Worm (Caenorhabditis elegans): Measurements from ENCODE around the gene srd-5.

Gene srd-5

DNA sequence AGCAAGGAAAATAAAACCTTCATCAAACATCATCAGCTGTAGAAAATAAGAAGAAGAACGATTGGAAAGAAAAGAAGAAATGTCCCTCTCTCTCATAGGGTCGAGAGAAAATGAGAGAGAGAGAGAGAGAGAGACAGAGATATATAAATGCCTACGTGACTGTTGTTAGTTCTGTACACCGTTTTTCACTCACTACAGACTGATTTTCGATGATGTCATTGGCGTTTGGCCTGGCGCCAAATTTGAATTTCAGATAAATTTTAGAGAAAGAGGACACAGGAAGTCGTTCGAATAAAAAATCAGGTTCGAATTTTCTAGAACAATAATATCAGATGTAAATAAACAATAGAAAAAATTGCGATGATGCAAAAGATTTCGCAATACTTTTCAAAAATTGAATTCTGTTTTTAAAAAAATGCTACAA lies 18.4 kb downstream of the srd-5 start:
- TF ChIP-seq ets-4 (tag; optimal IDR thresholded peaks at IDR 0.05) (no peak), nfya-1 (tag; optimal IDR thresholded peaks at IDR 0.05) (peak; percentile 22), dve-1 (tag; optimal IDR thresholded peaks at IDR 0.05) (peak; percentile 60), sox-4 (tag; optimal IDR thresholded peaks at IDR 0.05) (no peak), fkh-6 (tag; optimal IDR thresholded peaks at IDR 0.05) (no peak), unc-3 (GFP tag; conservative IDR thresholded peaks at IDR 0.05) (no peak), unc-3 (tag; optimal IDR thresholded peaks at IDR 0.05) (no peak), ceh-18 (tag; optimal IDR thresholded peaks at IDR 0.05) (no peak), pqm-1 (tag; optimal IDR thresholded peaks at IDR 0.05) (no peak), unc-55 (GFP tag; optimal IDR thresholded peaks at IDR 0.05) (peak; percentile 33), lim-6 (tag; optimal IDR thresholded peaks at IDR 0.05) (no peak), hlh-13 (GFP tag; optimal IDR thresholded peaks at IDR 0.05) (no peak), elt-2 (tag; optimal IDR thresholded peaks at IDR 0.05) (no peak), ceh-30 (tag; optimal IDR thresholded peaks at IDR 0.05) (peak; percentile 57)

DNA sequence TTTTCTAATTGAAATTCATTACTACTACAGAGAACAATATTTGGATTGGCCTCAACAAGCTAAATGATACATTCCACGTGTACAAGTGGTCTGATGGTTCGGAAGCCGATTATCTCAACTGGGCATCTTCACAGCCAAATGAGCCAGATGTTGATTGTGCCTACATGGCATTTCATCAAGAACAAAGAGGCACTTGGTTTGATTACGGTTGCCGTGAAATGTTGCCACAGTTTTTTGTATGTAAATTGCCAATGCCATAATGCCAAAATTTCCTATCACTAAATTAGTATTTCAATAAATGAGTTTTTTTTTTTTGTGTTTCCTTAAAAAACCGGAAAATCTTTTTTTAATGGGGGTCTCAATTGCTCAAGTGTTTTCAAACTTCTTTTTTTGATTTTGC lies 19.6 kb downstream of the srd-5 start:
- no peak for TF ChIP-seq ceh-6 (GFP tag; optimal IDR thresholded peaks at IDR 0.05)
- no peak for TF ChIP-seq fkh-6 (tag; optimal IDR thresholded peaks at IDR 0.05)
- TF ChIP-seq sox-4 (tag; optimal IDR thresholded peaks at IDR 0.05): no peak
- no peak for TF ChIP-seq ztf-16 (tag; optimal IDR thresholded peaks at IDR 0.05)
- no peak for TF ChIP-seq unc-86 (tag; optimal IDR thresholded peaks at IDR 0.05)
- no peak for TF ChIP-seq eyg-1 (tag; optimal IDR thresholded peaks at IDR 0.05)
- no peak for TF ChIP-seq pros-1 (tag; optimal IDR thresholded peaks at IDR 0.05)
- no peak for TF ChIP-seq T23F11.4 (GFP tag; optimal IDR thresholded peaks at IDR 0.05)

DNA sequence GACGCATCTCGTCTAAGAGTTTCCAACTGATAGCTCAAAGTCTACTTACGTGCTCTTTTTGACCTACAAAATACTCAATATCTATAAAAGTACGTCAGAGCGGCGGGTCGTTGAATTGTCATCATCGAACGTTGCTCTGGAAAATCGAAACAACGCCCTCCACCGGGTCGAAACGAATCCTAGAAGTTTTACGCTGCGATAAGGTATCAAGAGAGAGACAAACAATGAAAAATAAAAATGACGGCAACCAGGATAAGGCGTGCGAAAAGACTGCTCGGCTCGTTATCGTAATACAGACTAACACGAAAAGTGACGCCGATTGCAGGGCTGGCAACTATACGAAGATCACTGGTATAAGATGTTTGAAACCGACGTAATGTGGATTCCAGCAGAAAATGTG lies 20.1 kb downstream of the srd-5 start:
- TF ChIP-seq elt-2 (tag; optimal IDR thresholded peaks at IDR 0.05): peak; percentile 57
- TF ChIP-seq zip-5 (tag; optimal IDR thresholded peaks at IDR 0.05): no peak

DNA sequence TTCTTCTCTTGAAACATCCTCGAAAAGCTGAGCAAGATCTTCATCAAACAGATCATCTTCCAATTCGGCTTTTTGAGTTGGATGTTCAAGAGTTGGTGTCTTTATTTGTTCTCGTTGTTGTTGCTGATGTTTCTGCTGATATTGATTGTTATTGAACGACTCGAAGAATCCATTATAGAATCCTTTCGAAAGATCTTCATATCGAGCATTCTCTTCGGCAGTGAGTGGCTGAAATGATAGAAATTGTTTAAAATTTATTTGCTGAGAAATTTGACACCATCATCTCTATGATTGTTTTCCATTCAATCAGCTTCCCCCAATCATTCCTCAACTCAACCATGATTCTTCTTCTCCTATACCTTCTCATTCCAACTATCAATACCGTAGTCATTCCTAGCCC lies 20.7 kb downstream of the srd-5 start, which contains the start of gene clec-178:
clec-178 (plus strand) TSS at position 301 of the 400 bp plus-strand sequence.
- TF ChIP-seq sox-4 (tag; optimal IDR thresholded peaks at IDR 0.05) (no peak), pha-2 (tag; optimal IDR thresholded peaks at IDR 0.05) (no peak)

DNA sequence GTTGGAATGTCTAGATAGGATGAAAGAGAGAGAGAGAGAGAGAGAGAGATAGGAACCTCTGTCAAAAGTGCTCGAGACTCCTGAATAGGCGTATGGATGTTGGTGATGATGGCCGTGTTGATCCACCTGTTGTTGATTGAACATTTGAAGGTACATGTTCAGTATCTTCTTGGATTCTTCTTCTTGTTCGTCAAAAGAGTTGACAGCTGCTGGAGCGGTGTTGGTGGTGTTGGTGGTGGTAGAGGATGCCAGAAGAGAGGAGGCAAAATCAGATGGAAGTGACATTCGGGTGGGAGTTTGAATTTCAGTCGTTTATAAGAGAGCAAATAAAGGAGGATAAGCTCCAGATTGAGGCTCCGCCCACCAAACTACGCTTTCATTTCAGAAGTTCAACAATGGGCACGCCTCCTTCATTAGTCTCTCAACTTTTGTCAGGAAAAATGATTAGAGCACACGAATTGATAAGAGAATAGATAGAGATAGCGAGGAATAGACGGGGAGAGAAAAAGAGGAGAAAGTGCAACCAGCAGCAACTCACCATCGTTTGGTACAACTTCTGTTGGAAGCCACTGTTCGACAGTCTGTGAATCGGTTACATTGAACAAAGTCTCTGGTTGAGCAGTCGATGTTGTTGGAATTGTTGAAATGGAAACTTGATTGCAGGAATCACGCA lies 21.4 kb downstream of the srd-5 start:
- TF ChIP-seq elt-2 (tag; optimal IDR thresholded peaks at IDR 0.05) (peak; percentile 71), dve-1 (tag; optimal IDR thresholded peaks at IDR 0.05) (peak; percentile 7), ceh-34 (tag; optimal IDR thresholded peaks at IDR 0.05) (no peak)

DNA sequence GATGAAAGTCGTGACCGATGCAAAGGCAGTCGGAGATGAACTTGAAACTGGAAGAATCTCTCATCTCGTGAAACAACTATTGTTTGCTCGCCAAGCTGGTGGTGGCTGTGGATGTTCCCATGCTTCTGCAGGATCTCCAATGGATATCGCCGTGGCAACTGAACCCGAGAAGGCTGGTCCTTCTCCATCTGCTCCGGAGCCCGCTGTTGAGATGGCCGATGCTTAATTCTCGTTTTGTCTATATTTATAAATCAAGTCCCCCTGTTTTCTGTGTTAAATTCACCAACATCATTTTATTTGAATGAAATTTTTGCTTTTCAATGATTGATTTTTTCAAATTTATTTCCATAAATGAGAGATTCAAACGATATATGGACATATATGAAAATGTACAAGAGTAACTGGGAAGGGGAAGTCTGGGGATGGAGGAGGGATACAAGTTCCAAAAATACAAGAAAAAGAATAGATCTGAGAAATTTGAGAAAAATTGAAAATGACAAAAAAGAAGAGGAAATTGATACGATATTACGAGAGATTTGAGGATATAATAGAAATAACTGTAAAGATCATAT lies 23.5 kb downstream of the srd-5 start:
- TF ChIP-seq pag-3 (tag; optimal IDR thresholded peaks at IDR 0.05; ENCODE audit: borderline replicate concordance): no peak
- no peak for TF ChIP-seq fkh-6 (tag; optimal IDR thresholded peaks at IDR 0.05)
- TF ChIP-seq unc-86 (tag; optimal IDR thresholded peaks at IDR 0.05): no peak
- no peak for TF ChIP-seq gmeb-2 (tag; optimal IDR thresholded peaks at IDR 0.05)
- TF ChIP-seq pros-1 (tag; optimal IDR thresholded peaks at IDR 0.05): no peak
- no peak for TF ChIP-seq mec-3 (tag; optimal IDR thresholded peaks at IDR 0.05; ENCODE audit: borderline replicate concordance)
- no peak for TF ChIP-seq C08G9.2 (tag; optimal IDR thresholded peaks at IDR 0.05)
- TF ChIP-seq elt-2 (tag; optimal IDR thresholded peaks at IDR 0.05): no peak
- TF ChIP-seq sox-2 (GFP tag; IDR thresholded peaks at IDR 0.05): no peak
- no peak for TF ChIP-seq lin-11 (tag; optimal IDR thresholded peaks at IDR 0.05)
- TF ChIP-seq odd-2 (tag; optimal IDR thresholded peaks at IDR 0.05): no peak
- TF ChIP-seq pqm-1 (tag; optimal IDR thresholded peaks at IDR 0.05): no peak
- TF ChIP-seq ama-1 (optimal IDR thresholded peaks at IDR 0.05): no peak

Data from whole organism, late embryonic.